Fruit fly (Drosophila melanogaster): ENCODE results near the gene gzl.

Gene gzl

dm6 chr3R:6405674-6406565 is 23.2 kb downstream of the gzl start, which contains the start of gene Dmtn (continued):
- TF ChIP-seq crc (GFP tag; optimal IDR thresholded peaks at IDR 0.05) (no peak), CG13296 (GFP tag; optimal IDR thresholded peaks at IDR 0.05) (no peak), gsb-n (tag; optimal IDR thresholded peaks at IDR 0.05) (no peak), gt (GFP tag; IDR thresholded peaks at IDR 0.05) (no peak), CG11398 (GFP tag; optimal IDR thresholded peaks at IDR 0.05) (no peak), zfh2 (GFP tag; optimal IDR thresholded peaks at IDR 0.05) (peak; percentile 17), ATbp (GFP tag; optimal IDR thresholded peaks at IDR 0.05) (no peak), MTF-1 (GFP tag; optimal IDR thresholded peaks at IDR 0.05; ENCODE audit: borderline replicate concordance) (peak; percentile 63), Dip3 (GFP tag; optimal IDR thresholded peaks at IDR 0.05) (no peak), Hand (GFP tag; optimal IDR thresholded peaks at IDR 0.05) (no peak), sug (tag; optimal IDR thresholded peaks at IDR 0.05) (peak; percentile 23), CG10209 (GFP tag; optimal IDR thresholded peaks at IDR 0.05) (peak; percentile 48), pfk (GFP tag; optimal IDR thresholded peaks at IDR 0.05) (peak; percentile 50), Ssrp (tag; optimal IDR thresholded peaks at IDR 0.05) (peak; percentile 26), CG18764 (GFP tag; optimal IDR thresholded peaks at IDR 0.05) (no peak), CHES-1-like (GFP tag; optimal IDR thresholded peaks at IDR 0.05) (peak; percentile 24), CG4707 (GFP tag; optimal IDR thresholded peaks at IDR 0.05) (peak; percentile 34), ind (GFP tag; optimal IDR thresholded peaks at IDR 0.05) (no peak), CG10366 (GFP tag; IDR thresholded peaks at IDR 0.05) (no peak), CG9215 (GFP tag; IDR thresholded peaks at IDR 0.05) (no peak), CG30431 (GFP tag; optimal IDR thresholded peaks at IDR 0.05) (peak; percentile 2), rib (GFP tag; IDR thresholded peaks at IDR 0.05) (no peak), CG9609 (GFP tag; optimal IDR thresholded peaks at IDR 0.05) (no peak), CG17829 (tag; optimal IDR thresholded peaks at IDR 0.05) (no peak), CG2712 (tag; optimal IDR thresholded peaks at IDR 0.05) (peak; percentile 39), CG34376 (GFP tag; optimal IDR thresholded peaks at IDR 0.05) (peak; percentile 69), slou (GFP tag; optimal IDR thresholded peaks at IDR 0.05) (no peak), da (GFP tag; optimal IDR thresholded peaks at IDR 0.05) (no peak), CG2202 (tag; optimal IDR thresholded peaks at IDR 0.05) (no peak), CG42726 (GFP tag; IDR thresholded peaks at IDR 0.05; ENCODE audit: partially characterized antibody) (no peak), CG14014 (GFP tag; IDR thresholded peaks at IDR 0.05) (no peak), CG4820 (GFP tag; optimal IDR thresholded peaks at IDR 0.05) (peak; percentile 4), Lim3 (GFP tag; IDR thresholded peaks at IDR 0.05) (no peak), grau (tag; optimal IDR thresholded peaks at IDR 0.05) (peak; percentile 28), CG8290 (GFP tag; optimal IDR thresholded peaks at IDR 0.05) (peak; percentile 14), CG8290 (tag; optimal IDR thresholded peaks at IDR 0.05) (peak in 1 of 2 experiments; percentile 80), CG2199 (GFP tag; IDR thresholded peaks at IDR 0.05) (no peak), CG10431 (GFP tag; optimal IDR thresholded peaks at IDR 0.05) (no peak), Ets97D (GFP tag; optimal IDR thresholded peaks at IDR 0.05) (peak; percentile 9), CG6813 (GFP tag; optimal IDR thresholded peaks at IDR 0.05) (peak; percentile 44), Nf-YB (GFP tag; optimal IDR thresholded peaks at IDR 0.05) (no peak), ci (GFP tag; IDR thresholded peaks at IDR 0.05) (no peak), CG4282 (GFP tag; optimal IDR thresholded peaks at IDR 0.05) (peak; percentile 71), pnt (GFP tag; optimal IDR thresholded peaks at IDR 0.05) (no peak), ken (GFP tag; IDR thresholded peaks at IDR 0.05) (no peak), CG14860 (GFP tag; IDR thresholded peaks at IDR 0.05; ENCODE audit: partially characterized antibody) (no peak), tio (GFP tag; optimal IDR thresholded peaks at IDR 0.05) (peak; percentile 33), CG5180 (GFP tag; optimal IDR thresholded peaks at IDR 0.05) (no peak), CG9727 (GFP tag; optimal IDR thresholded peaks at IDR 0.05) (peak; percentile 51), CG17328 (GFP tag; IDR thresholded peaks at IDR 0.05) (no peak)
